Fruit fly (Drosophila melanogaster): ENCODE measurements around the gene beat-Ia.

The beat-Ia gene

dm6 chr2L:16049647-16050046 is at the start of gene beat-Ia:
Gene beat-Ia (plus strand): TSS chr2L:16049965.
- TF ChIP-seq cnc (optimal IDR thresholded peaks at IDR 0.05): no peak
- no peak for TF ChIP-seq cic (GFP tag; optimal IDR thresholded peaks at IDR 0.05)
- TF ChIP-seq CG1620 (GFP tag; optimal IDR thresholded peaks at IDR 0.05): no peak
- TF ChIP-seq Clk (GFP tag; optimal IDR thresholded peaks at IDR 0.05): no peak
- no peak for TF ChIP-seq CG14711 (tag; optimal IDR thresholded peaks at IDR 0.05)
- TF ChIP-seq CG5204 (GFP tag; optimal IDR thresholded peaks at IDR 0.05): no peak
- no peak for TF ChIP-seq CG12768 (GFP tag; optimal IDR thresholded peaks at IDR 0.05)
- TF ChIP-seq pad (GFP tag; optimal IDR thresholded peaks at IDR 0.05): peak; percentile 100

dm6 chr2L:16000199-16000598 is 49.6 kb upstream of the beat-Ia start, which contains the start of gene beat-Ic:
Gene beat-Ic (plus strand): TSS chr2L:16000291.
- no peak for TF ChIP-seq CG33017 (tag; optimal IDR thresholded peaks at IDR 0.05)
- TF ChIP-seq tj (GFP tag; optimal IDR thresholded peaks at IDR 0.05): no peak
- TF ChIP-seq Clk (GFP tag; optimal IDR thresholded peaks at IDR 0.05): no peak
- TF ChIP-seq kay (GFP tag; ENCODE audit: borderline replicate concordance): no peak

- no peak for TF ChIP-seq toe (GFP tag; optimal IDR thresholded peaks at IDR 0.05)
- no peak for TF ChIP-seq CG11617 (GFP tag; optimal IDR thresholded peaks at IDR 0.05)
- TF ChIP-seq CG7101 (tag; optimal IDR thresholded peaks at IDR 0.05): no peak
- TF ChIP-seq Hr96 (GFP tag; optimal IDR thresholded peaks at IDR 0.05): no peak
- no peak for TF ChIP-seq Clk (GFP tag; optimal IDR thresholded peaks at IDR 0.05)
- no peak for TF ChIP-seq tj (GFP tag; optimal IDR thresholded peaks at IDR 0.05)
- no peak for TF ChIP-seq kay (GFP tag; ENCODE audit: borderline replicate concordance)
- TF ChIP-seq cnc (optimal IDR thresholded peaks at IDR 0.05): no peak
- TF ChIP-seq CG12768 (GFP tag; optimal IDR thresholded peaks at IDR 0.05): no peak
These were observed 46.2 kb upstream of the beat-Ia start, which contains the start of gene CG34167 for dm6 chr2L:16003541-16003940. Gene CG34167 (minus strand): TSS chr2L:16003641.

DNA sequence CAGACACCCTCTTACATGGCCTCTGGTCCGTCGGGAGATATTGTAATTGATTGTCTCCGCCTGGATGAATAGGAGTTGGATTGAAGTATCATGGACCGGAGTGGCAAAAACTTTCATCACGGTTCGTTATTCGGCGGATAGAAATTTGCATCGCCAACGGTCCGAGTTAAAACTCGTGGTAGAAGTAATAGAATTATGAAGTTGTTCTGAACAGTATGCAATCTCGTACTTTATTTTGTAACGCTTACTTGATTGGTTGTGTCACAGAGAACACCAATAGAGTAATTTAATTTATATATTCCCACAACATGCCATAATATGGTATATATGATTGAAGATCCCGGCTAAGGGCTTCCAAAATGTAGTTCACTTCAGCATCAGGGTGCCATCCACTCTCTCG is 45.7 kb upstream of the beat-Ia start, which contains the start of the genes CG13245 and CG43816:
Gene CG13245, plus strand, starts transcription at position 301 of the 400 bp plus-strand sequence.
Gene CG43816, plus strand, starts transcription at position 301 of the 400 bp plus-strand sequence.
- TF ChIP-seq CG5204 (GFP tag; optimal IDR thresholded peaks at IDR 0.05) (no peak), Clk (GFP tag; optimal IDR thresholded peaks at IDR 0.05) (no peak), Crg-1 (GFP tag; optimal IDR thresholded peaks at IDR 0.05) (no peak), toe (GFP tag; optimal IDR thresholded peaks at IDR 0.05) (no peak), Mnt (GFP tag; optimal IDR thresholded peaks at IDR 0.05) (no peak), cic (GFP tag; optimal IDR thresholded peaks at IDR 0.05) (no peak), tj (GFP tag; optimal IDR thresholded peaks at IDR 0.05) (no peak), bab1 (GFP tag; optimal IDR thresholded peaks at IDR 0.05) (no peak), Hr96 (GFP tag; optimal IDR thresholded peaks at IDR 0.05) (no peak), CG11617 (GFP tag; optimal IDR thresholded peaks at IDR 0.05) (no peak), CG33017 (tag; optimal IDR thresholded peaks at IDR 0.05) (no peak), CG7101 (tag; optimal IDR thresholded peaks at IDR 0.05) (no peak)

- TF ChIP-seq CG14711 (tag; optimal IDR thresholded peaks at IDR 0.05) (no peak), cic (GFP tag; optimal IDR thresholded peaks at IDR 0.05) (no peak), cnc (optimal IDR thresholded peaks at IDR 0.05) (no peak), kay (GFP tag; ENCODE audit: borderline replicate concordance) (no peak)
These were observed 43.6 kb upstream of the beat-Ia start, which contains the start of gene CG31820 for dm6 chr2L:16006179-16006578. Gene CG31820 (minus strand): TSS chr2L:16006279.

- TF ChIP-seq CG11617 (GFP tag; optimal IDR thresholded peaks at IDR 0.05) (no peak), cic (GFP tag; optimal IDR thresholded peaks at IDR 0.05) (no peak), CG5204 (GFP tag; optimal IDR thresholded peaks at IDR 0.05) (no peak)
These were observed 23.1 kb upstream of the beat-Ia start for dm6 chr2L:16026693-16027092.

- TF ChIP-seq CG7045 (GFP tag; optimal IDR thresholded peaks at IDR 0.05) (no peak), CG33017 (tag; optimal IDR thresholded peaks at IDR 0.05) (no peak), bab1 (GFP tag; optimal IDR thresholded peaks at IDR 0.05) (peak; percentile 13), Clk (GFP tag; optimal IDR thresholded peaks at IDR 0.05) (no peak), pad (GFP tag; optimal IDR thresholded peaks at IDR 0.05) (peak; percentile 41), CG7101 (tag; optimal IDR thresholded peaks at IDR 0.05) (peak; percentile 24), CG5204 (GFP tag; optimal IDR thresholded peaks at IDR 0.05) (no peak), CG1620 (GFP tag; optimal IDR thresholded peaks at IDR 0.05) (peak; percentile 46), kay (GFP tag; ENCODE audit: borderline replicate concordance) (no peak), ovo (GFP tag; optimal IDR thresholded peaks at IDR 0.05) (peak; percentile 52), Mnt (GFP tag; optimal IDR thresholded peaks at IDR 0.05) (no peak), Hr96 (GFP tag; optimal IDR thresholded peaks at IDR 0.05) (peak; percentile 41), tj (GFP tag; optimal IDR thresholded peaks at IDR 0.05) (no peak), CG12768 (GFP tag; optimal IDR thresholded peaks at IDR 0.05) (no peak), toe (GFP tag; optimal IDR thresholded peaks at IDR 0.05) (no peak), CG11617 (GFP tag; optimal IDR thresholded peaks at IDR 0.05) (no peak), cnc (optimal IDR thresholded peaks at IDR 0.05) (no peak), Crg-1 (GFP tag; optimal IDR thresholded peaks at IDR 0.05) (no peak), CG14711 (tag; optimal IDR thresholded peaks at IDR 0.05) (no peak), cic (GFP tag; optimal IDR thresholded peaks at IDR 0.05) (no peak)
These were observed 9.5 kb upstream of the beat-Ia start for dm6 chr2L:16040255-16040654.

All from whole organism, adult.